Fruit fly (Drosophila melanogaster) whole organism, embryonic: ENCODE data around the gene CG10512.

Experiments used
- CG2678 ChIP-seq: fragments of 200-800 bp; sonication (Bioruptor generic); optimal IDR thresholded peaks from 3 replicates; lab custom pipeline; 2019; ENCODE audit warnings: missing biosample characterization, mild to moderate bottlenecking, missing genetic modification characterization, moderate library complexity
- CG3281 ChIP-seq: fragments of 200-800 bp; sonication (Bioruptor generic); optimal IDR thresholded peaks from 3 replicates; lab custom pipeline; 2017; ENCODE audit warnings: missing biosample characterization, mild to moderate bottlenecking, missing genetic modification characterization
- Hmr ChIP-seq: fragments of 200-800 bp; sonication (Bioruptor generic); optimal IDR thresholded peaks from 3 replicates; lab custom pipeline; 2017; ENCODE audit warnings: mild to moderate bottlenecking, missing biosample characterization, missing genetic modification reagents, missing genetic modification characterization
- pan ChIP-seq, 4 experiments: fragments of >200 bp in 3 of 4; fragments of 200-800 bp in 1 of 4; sonication (Bioruptor generic) in 1 of 4; optimal IDR thresholded peaks in 3 of 4; IDR thresholded peaks in 1 of 4; 2 replicates each; pipeline versions ENCODE4 v1.3.6 to Lab custom; 2017 to 2022; ENCODE audit warnings: missing biosample characterization in 2 of 4, missing genetic modification characterization in 2 of 4, mixed read lengths in 1 of 4

dm6 chr3L:21176935-21177581 lies 25.7 kb upstream of the CG10512 start:
- TF ChIP-seq CG2678 (tag; lab: Kevin White, UChicago) = peak; percentile 81
- TF ChIP-seq Hmr (GFP tag; lab: Kevin White, UChicago) = peak; percentile 87
- no peak for TF ChIP-seq pan (optimal IDR thresholded peaks at IDR 0.05; lab: Kevin White, UChicago)
- TF ChIP-seq pan (GFP tag; optimal IDR thresholded peaks at IDR 0.05 in 1 of 2, IDR thresholded peaks at IDR 0.05 in 1 of 2) = peak in 1 of 2 experiments; percentile 69
- TF ChIP-seq CG3281 (GFP tag; lab: Kevin White, UChicago) = peak; percentile 83
